Worm (Caenorhabditis elegans): Measurements from ENCODE around the gene alh-3.

alh-3 gene

DNA sequence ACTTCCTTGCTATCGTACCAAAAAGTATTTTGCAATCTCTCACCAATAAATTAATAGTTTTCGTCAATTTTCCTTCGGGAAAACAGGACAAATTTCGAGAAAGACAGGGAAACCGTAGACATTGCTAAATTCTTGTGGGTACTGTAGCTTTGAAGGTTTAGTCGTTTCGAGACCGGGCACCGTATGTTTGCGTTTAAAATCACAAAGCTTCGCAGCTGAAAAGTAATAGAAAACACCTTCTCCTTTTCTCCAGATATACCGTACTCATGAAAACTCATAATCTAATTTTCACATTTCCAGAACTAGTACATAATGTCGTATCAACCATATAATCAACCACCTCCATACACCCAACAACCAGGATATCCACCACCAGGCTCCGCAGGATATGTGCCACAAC, 13.4 kb upstream of the alh-3 start, which contains the start of gene F13H10.6:
Gene F13H10.6 (plus strand): TSS at position 301 of the 400 bp plus-strand sequence.
- TF ChIP-seq egl-27 (tag; optimal IDR thresholded peaks at IDR 0.05) = no peak
- no peak for TF ChIP-seq lin-13 (GFP tag; optimal IDR thresholded peaks at IDR 0.05)
- TF ChIP-seq ztf-4 (tag; optimal IDR thresholded peaks at IDR 0.05) = no peak
- TF ChIP-seq ztf-1 (GFP tag; conservative IDR thresholded peaks at IDR 0.05) = no peak
- TF ChIP-seq sem-4 (tag; optimal IDR thresholded peaks at IDR 0.05) = no peak
- no peak for TF ChIP-seq dmd-4 (tag; optimal IDR thresholded peaks at IDR 0.05)
- no peak for TF ChIP-seq ceh-16 (tag; optimal IDR thresholded peaks at IDR 0.05)
- no peak for TF ChIP-seq mab-5 (tag; optimal IDR thresholded peaks at IDR 0.05)
- no peak for TF ChIP-seq ztf-11 (tag; optimal IDR thresholded peaks at IDR 0.05)

DNA sequence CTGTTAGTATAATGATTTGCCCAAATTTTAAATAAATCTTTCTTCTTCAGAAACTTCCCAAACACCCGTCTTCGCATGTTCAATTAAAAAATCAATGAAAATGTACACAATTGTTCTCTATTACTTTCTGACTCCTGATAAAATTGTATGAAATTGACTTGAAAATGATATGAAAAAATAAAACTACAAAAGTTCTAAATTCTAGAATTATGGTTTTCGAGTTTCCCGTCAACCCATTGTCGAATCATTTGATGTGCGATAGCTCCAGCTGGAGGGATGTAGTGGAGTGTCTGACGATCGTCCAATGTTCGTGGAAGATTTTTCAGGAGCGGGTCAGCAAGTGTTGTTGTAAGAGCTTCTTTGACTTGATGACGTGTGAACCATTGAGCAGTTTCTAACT, 12.5 kb upstream of the alh-3 start:
- no peak for TF ChIP-seq ztf-4 (tag; optimal IDR thresholded peaks at IDR 0.05)
- no peak for TF ChIP-seq unc-39 (tag; optimal IDR thresholded peaks at IDR 0.05)
- no peak for TF ChIP-seq ztf-1 (GFP tag; conservative IDR thresholded peaks at IDR 0.05)
- TF ChIP-seq nhr-77 (tag; optimal IDR thresholded peaks at IDR 0.05) = no peak
- no peak for TF ChIP-seq ZK546.5 (tag; optimal IDR thresholded peaks at IDR 0.05)
- no peak for TF ChIP-seq ceh-16 (tag; optimal IDR thresholded peaks at IDR 0.05)
- TF ChIP-seq sma-3 (GFP tag; optimal IDR thresholded peaks at IDR 0.05) = no peak

DNA sequence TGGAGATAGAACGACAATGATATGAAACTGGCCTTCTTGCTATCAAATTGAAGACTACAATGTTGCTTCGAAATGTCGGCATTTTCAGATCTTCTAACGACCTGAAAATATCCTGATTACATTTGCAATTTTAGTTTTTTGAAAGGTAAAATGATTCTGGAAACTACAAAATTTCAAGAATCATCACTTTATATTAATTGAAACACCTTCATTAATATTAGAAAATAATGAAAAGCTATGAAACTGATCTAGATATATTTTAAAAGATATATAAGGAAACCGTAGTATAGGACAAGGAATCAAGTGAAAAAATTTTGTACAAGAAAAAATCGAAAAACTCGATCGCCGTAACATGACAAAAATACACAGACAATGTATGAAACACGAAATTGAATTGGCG, 10.5 kb upstream of the alh-3 start, which contains the start of gene ndx-9:
Gene ndx-9 (minus strand): TSS at position 101 of the 400 bp plus-strand sequence.
- no peak for TF ChIP-seq unc-39 (tag; optimal IDR thresholded peaks at IDR 0.05)

DNA sequence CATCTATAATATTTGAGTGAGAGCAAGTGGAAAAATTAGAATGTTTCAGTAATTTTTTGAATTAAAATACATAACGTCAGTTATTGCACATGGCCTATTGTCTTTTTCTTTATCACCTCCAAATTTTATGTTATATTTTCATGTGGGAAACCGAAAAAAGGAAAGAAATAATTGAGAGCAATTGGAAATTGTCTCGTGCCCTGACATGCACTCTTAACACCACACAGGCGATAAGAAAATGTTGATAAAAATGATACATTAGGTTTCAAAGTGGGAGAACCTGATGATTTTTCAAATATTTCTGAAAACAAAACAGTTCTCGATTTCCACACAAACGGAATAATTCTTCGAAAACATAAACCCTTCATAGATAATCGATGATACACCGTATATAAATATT, 6.5 kb upstream of the alh-3 start, which contains the start of gene F13H10.3:
Gene F13H10.3 (minus strand): TSS at position 73 of the 400 bp plus-strand sequence.
- TF ChIP-seq blmp-1 (tag; optimal IDR thresholded peaks at IDR 0.05; ENCODE audit: insufficient read depth) = no peak
- TF ChIP-seq ceh-82 (tag; optimal IDR thresholded peaks at IDR 0.05) = no peak
- no peak for TF ChIP-seq nhr-11 (tag; optimal IDR thresholded peaks at IDR 0.05)
- no peak for TF ChIP-seq lsy-2 (tag; optimal IDR thresholded peaks at IDR 0.05)
- peak in 1 of 2 experiments; percentile 27 for TF ChIP-seq mdl-1 (tag; optimal IDR thresholded peaks at IDR 0.05)
- TF ChIP-seq mbf-1 (tag; optimal IDR thresholded peaks at IDR 0.05) = no peak
- no peak for TF ChIP-seq skn-1 (tag; optimal IDR thresholded peaks at IDR 0.05)
- no peak for TF ChIP-seq R02D3.7 (tag; optimal IDR thresholded peaks at IDR 0.05)
- no peak for TF ChIP-seq unc-55 (GFP tag; optimal IDR thresholded peaks at IDR 0.05)
- TF ChIP-seq ztf-11 (tag; optimal IDR thresholded peaks at IDR 0.05) = no peak
- TF ChIP-seq snpc-4 (tag; optimal IDR thresholded peaks at IDR 0.05) = no peak
- TF ChIP-seq nhr-21 (tag; optimal IDR thresholded peaks at IDR 0.05) = no peak
- no peak for TF ChIP-seq ztf-1 (GFP tag; conservative IDR thresholded peaks at IDR 0.05)
- TF ChIP-seq unc-62 (GFP tag; optimal IDR thresholded peaks at IDR 0.05) = no peak
- TF ChIP-seq C34F6.9 (tag; optimal IDR thresholded peaks at IDR 0.05) = no peak
- no peak for TF ChIP-seq elt-1 (tag; optimal IDR thresholded peaks at IDR 0.05)
- peak; percentile 59 for TF ChIP-seq fos-1 (tag; optimal IDR thresholded peaks at IDR 0.05)
- no peak for TF ChIP-seq egl-27 (tag; optimal IDR thresholded peaks at IDR 0.05)
- TF ChIP-seq aly-2 (tag; optimal IDR thresholded peaks at IDR 0.05) = no peak
- TF ChIP-seq ceh-16 (tag; optimal IDR thresholded peaks at IDR 0.05) = no peak
- TF ChIP-seq F13H6.1 (tag; optimal IDR thresholded peaks at IDR 0.05) = no peak
- TF ChIP-seq ZK546.5 (tag; optimal IDR thresholded peaks at IDR 0.05) = no peak
- no peak for TF ChIP-seq lin-11 (tag; optimal IDR thresholded peaks at IDR 0.05)
- no peak for TF ChIP-seq ztf-4 (tag; optimal IDR thresholded peaks at IDR 0.05)
- peak; percentile 62 for TF ChIP-seq crh-2 (tag; optimal IDR thresholded peaks at IDR 0.05)
- TF ChIP-seq elt-3 (tag; optimal IDR thresholded peaks at IDR 0.05) = no peak
- TF ChIP-seq unc-39 (tag; optimal IDR thresholded peaks at IDR 0.05) = no peak
- TF ChIP-seq nhr-237 (tag; optimal IDR thresholded peaks at IDR 0.05) = no peak
- peak; percentile 31 for TF ChIP-seq sma-9 (GFP tag; optimal IDR thresholded peaks at IDR 0.05)
- no peak for TF ChIP-seq sma-9 (tag; optimal IDR thresholded peaks at IDR 0.05)
- TF ChIP-seq lin-13 (GFP tag; optimal IDR thresholded peaks at IDR 0.05) = no peak

ce11 chrIV:11019962-11020550, 2.3 kb upstream of the alh-3 start, which contains the start of gene F13H10.8:
Gene F13H10.8 (plus strand): TSS chrIV:11020517.
- TF ChIP-seq elt-1 (tag; optimal IDR thresholded peaks at IDR 0.05) = no peak
- TF ChIP-seq skn-1 (tag; optimal IDR thresholded peaks at IDR 0.05) = no peak
- no peak for TF ChIP-seq aly-2 (tag; optimal IDR thresholded peaks at IDR 0.05)
- no peak for TF ChIP-seq sma-9 (GFP tag; optimal IDR thresholded peaks at IDR 0.05)
- no peak for TF ChIP-seq sma-9 (tag; optimal IDR thresholded peaks at IDR 0.05)
- no peak for TF ChIP-seq ztf-11 (tag; optimal IDR thresholded peaks at IDR 0.05)
- TF ChIP-seq snpc-4 (tag; optimal IDR thresholded peaks at IDR 0.05) = no peak
- TF ChIP-seq lin-11 (tag; optimal IDR thresholded peaks at IDR 0.05) = no peak
- peak in 1 of 2 experiments; percentile 42 for TF ChIP-seq lsy-2 (tag; optimal IDR thresholded peaks at IDR 0.05)
- no peak for TF ChIP-seq ZK546.5 (tag; optimal IDR thresholded peaks at IDR 0.05)
- no peak for TF ChIP-seq unc-39 (tag; optimal IDR thresholded peaks at IDR 0.05)
- TF ChIP-seq crh-2 (tag; optimal IDR thresholded peaks at IDR 0.05) = peak; percentile 48
- TF ChIP-seq fos-1 (tag; optimal IDR thresholded peaks at IDR 0.05) = peak; percentile 93
- no peak for TF ChIP-seq elt-3 (tag; optimal IDR thresholded peaks at IDR 0.05)
- no peak for TF ChIP-seq unc-62 (GFP tag; optimal IDR thresholded peaks at IDR 0.05)
- TF ChIP-seq nhr-12 (tag; optimal IDR thresholded peaks at IDR 0.05) = no peak
- TF ChIP-seq ama-1 (optimal IDR thresholded peaks at IDR 0.05) = no peak
- peak; percentile 0 for TF ChIP-seq nhr-25 (tag; optimal IDR thresholded peaks at IDR 0.05)
- no peak for TF ChIP-seq peb-1 (tag; optimal IDR thresholded peaks at IDR 0.05)
- TF ChIP-seq F13H6.1 (tag; optimal IDR thresholded peaks at IDR 0.05) = peak; percentile 33
- no peak for TF ChIP-seq R02D3.7 (tag; optimal IDR thresholded peaks at IDR 0.05)
- TF ChIP-seq unc-55 (GFP tag; optimal IDR thresholded peaks at IDR 0.05) = no peak
- peak; percentile 27 for TF ChIP-seq lin-13 (GFP tag; optimal IDR thresholded peaks at IDR 0.05)
- no peak for TF ChIP-seq nhr-11 (tag; optimal IDR thresholded peaks at IDR 0.05)
- TF ChIP-seq alr-1 (tag; optimal IDR thresholded peaks at IDR 0.05) = no peak
- TF ChIP-seq nhr-23 (tag; optimal IDR thresholded peaks at IDR 0.05) = no peak
- TF ChIP-seq dmd-4 (tag; optimal IDR thresholded peaks at IDR 0.05) = no peak
